Worm (Caenorhabditis elegans) whole organism, L2 larva: Measurements from ENCODE around the gene hlh-8.

Experiments
- C34F6.9 ChIP-seq: fragments of 150-350 bp; optimal IDR thresholded peaks from 2 replicates; lab custom pipeline; 2014; ENCODE audit warnings: missing biosample characterization, missing genetic modification characterization
- F13H6.1 ChIP-seq: sonication (generic microtip); optimal IDR thresholded peaks from 2 replicates; lab custom pipeline; 2016; ENCODE audit warnings: missing genetic modification characterization, missing compliant biosample characterization
- R02D3.7 ChIP-seq: fragments of 150-350 bp; optimal IDR thresholded peaks from 2 replicates; lab custom pipeline; 2014; ENCODE audit warnings: missing biosample characterization, missing genetic modification characterization
- Y55F3AM.14 ChIP-seq: fragments of 200-800 bp; sonication (Bioruptor generic); optimal IDR thresholded peaks from 2 replicates; lab custom pipeline; 2018; ENCODE audit warnings: mild to moderate bottlenecking, missing genetic modification characterization, missing compliant biosample characterization
- ZK546.5 ChIP-seq: sonication (generic microtip); optimal IDR thresholded peaks from 2 replicates; lab custom pipeline; 2017; ENCODE audit warnings: missing biosample characterization, missing genetic modification characterization
- aly-2 ChIP-seq: fragments of 150-350 bp; optimal IDR thresholded peaks from 2 replicates; lab custom pipeline; 2014; ENCODE audit warnings: missing biosample characterization, missing genetic modification characterization
- blmp-1 ChIP-seq: sonication (generic microtip); optimal IDR thresholded peaks from 2 replicates; lab custom pipeline; 2017; ENCODE audit warnings: missing genetic modification characterization, mild to moderate bottlenecking, missing compliant biosample characterization, antibody characterized with exemption, moderate library complexity; ENCODE audit not compliant: insufficient read depth
- ceh-16 ChIP-seq: fragments of 150-350 bp; optimal IDR thresholded peaks from 2 replicates; lab custom pipeline; 2014; ENCODE audit warnings: missing biosample characterization, missing genetic modification characterization
- ceh-82 ChIP-seq: fragments of 150-350 bp; optimal IDR thresholded peaks from 2 replicates; lab custom pipeline; 2014; ENCODE audit warnings: missing biosample characterization, missing genetic modification characterization
- crh-2 ChIP-seq: sonication (generic microtip); optimal IDR thresholded peaks from 2 replicates; lab custom pipeline; 2017; ENCODE audit warnings: missing biosample characterization, missing genetic modification characterization
- dmd-4 ChIP-seq: sonication (generic microtip); optimal IDR thresholded peaks from 2 replicates; lab custom pipeline; 2017; ENCODE audit warnings: missing biosample characterization, missing genetic modification characterization
- egl-27 ChIP-seq: sonication (generic microtip); optimal IDR thresholded peaks from 3 replicates; lab custom pipeline; 2017; ENCODE audit warnings: missing biosample characterization, missing genetic modification reagents, missing genetic modification characterization
- elt-1 ChIP-seq: fragments of 150-350 bp; optimal IDR thresholded peaks from 2 replicates; lab custom pipeline; 2014; ENCODE audit warnings: missing biosample characterization, missing genetic modification characterization
- fos-1 ChIP-seq: fragments of 150-350 bp; optimal IDR thresholded peaks from 2 replicates; lab custom pipeline; 2014; ENCODE audit warnings: missing biosample characterization, missing genetic modification characterization
- gmeb-1 ChIP-seq: fragments of 150-350 bp; optimal IDR thresholded peaks from 2 replicates; lab custom pipeline; 2014; ENCODE audit warnings: missing biosample characterization, missing genetic modification characterization
- lin-11 ChIP-seq: fragments of 150-350 bp; sonication (generic microtip); optimal IDR thresholded peaks from 2 replicates; lab custom pipeline; 2014; ENCODE audit warnings: missing biosample characterization, missing genetic modification characterization, inconsistent platforms, mixed read lengths
- lin-13 ChIP-seq: fragments of 150-350 bp; optimal IDR thresholded peaks from 2 replicates; lab custom pipeline; 2014; ENCODE audit warnings: missing biosample characterization, missing genetic modification reagents, missing genetic modification characterization
- lin-39 ChIP-seq: fragments of 150-350 bp; optimal IDR thresholded peaks from 2 replicates; lab custom pipeline; 2014; ENCODE audit warnings: missing biosample characterization, missing genetic modification reagents, missing genetic modification characterization
- lsy-2 ChIP-seq, 2 experiments: fragments of 150-350 bp in 1 of 2; sonication (generic microtip) in 1 of 2; optimal IDR thresholded peaks; 2 replicates each; lab custom pipeline; 2014 to 2017; ENCODE audit warnings: missing biosample characterization in 2 of 2, missing genetic modification characterization in 2 of 2
- mab-5 ChIP-seq: fragments of 150-350 bp; optimal IDR thresholded peaks from 2 replicates; lab custom pipeline; 2014; ENCODE audit warnings: missing biosample characterization, missing genetic modification characterization
- mbf-1 ChIP-seq: sonication (generic microtip); optimal IDR thresholded peaks from 2 replicates; lab custom pipeline; 2017; ENCODE audit warnings: missing biosample characterization, missing genetic modification characterization
- mdl-1 ChIP-seq, 2 experiments: fragments of 150-350 bp in 1 of 2; sonication (generic microtip) in 1 of 2; optimal IDR thresholded peaks; 2 replicates each; lab custom pipeline; 2017; ENCODE audit warnings: missing biosample characterization in 2 of 2, missing genetic modification characterization in 2 of 2
- nhr-10 ChIP-seq: sonication (generic microtip); optimal IDR thresholded peaks from 2 replicates; lab custom pipeline; 2017; ENCODE audit warnings: missing biosample characterization, missing genetic modification characterization
- nhr-11 ChIP-seq: fragments of 150-350 bp; optimal IDR thresholded peaks from 2 replicates; lab custom pipeline; 2014; ENCODE audit warnings: missing biosample characterization, missing genetic modification characterization
- nhr-12 ChIP-seq: fragments of 150-350 bp; optimal IDR thresholded peaks from 2 replicates; lab custom pipeline; 2014; ENCODE audit warnings: missing biosample characterization, missing genetic modification characterization
- nhr-129 ChIP-seq: fragments of 150-350 bp; optimal IDR thresholded peaks from 2 replicates; lab custom pipeline; 2014; ENCODE audit warnings: missing biosample characterization, missing genetic modification characterization
- nhr-23 ChIP-seq: fragments of 150-350 bp; optimal IDR thresholded peaks from 2 replicates; lab custom pipeline; 2014; ENCODE audit warnings: missing biosample characterization, missing genetic modification reagents, missing genetic modification characterization
- nhr-237 ChIP-seq: fragments of 150-350 bp; optimal IDR thresholded peaks from 2 replicates; lab custom pipeline; 2014; ENCODE audit warnings: missing biosample characterization, missing genetic modification characterization
- nhr-25 ChIP-seq: fragments of 150-350 bp; sonication (generic microtip); optimal IDR thresholded peaks from 3 replicates; lab custom pipeline; 2014; ENCODE audit warnings: missing biosample characterization, missing genetic modification characterization
- nhr-77 ChIP-seq: fragments of 150-350 bp; optimal IDR thresholded peaks from 2 replicates; lab custom pipeline; 2014; ENCODE audit warnings: missing biosample characterization, missing genetic modification characterization
- peb-1 ChIP-seq: fragments of 150-350 bp; optimal IDR thresholded peaks from 2 replicates; lab custom pipeline; 2014; ENCODE audit warnings: missing biosample characterization, missing genetic modification characterization
- sem-4 ChIP-seq: fragments of 150-350 bp; optimal IDR thresholded peaks from 2 replicates; lab custom pipeline; 2014; ENCODE audit warnings: missing biosample characterization, missing genetic modification reagents, missing genetic modification characterization
- skn-1 ChIP-seq: sonication (generic microtip); optimal IDR thresholded peaks from 2 replicates; lab custom pipeline; 2017; ENCODE audit warnings: missing biosample characterization, missing genetic modification characterization
- sma-9 ChIP-seq, 2 experiments: fragments of 150-350 bp in 1 of 2; sonication (generic microtip) in 1 of 2; optimal IDR thresholded peaks; 2 replicates each; lab custom pipeline; 2014 to 2016; ENCODE audit warnings: missing genetic modification characterization in 2 of 2, mild to moderate bottlenecking in 1 of 2, missing biosample characterization in 1 of 2, missing compliant biosample characterization in 1 of 2, missing genetic modification reagents in 1 of 2, moderate library complexity in 1 of 2
- snpc-4 ChIP-seq: fragments of 150-350 bp; optimal IDR thresholded peaks from 2 replicates; lab custom pipeline; 2014; ENCODE audit warnings: missing biosample characterization, missing genetic modification characterization
- unc-39 ChIP-seq: fragments of 150-350 bp; optimal IDR thresholded peaks from 2 replicates; lab custom pipeline; 2014; ENCODE audit warnings: missing biosample characterization, missing genetic modification characterization
- zag-1 ChIP-seq: fragments of 150-350 bp; optimal IDR thresholded peaks from 2 replicates; lab custom pipeline; 2014; ENCODE audit warnings: missing biosample characterization, missing genetic modification characterization
- ztf-4 ChIP-seq: fragments of 150-350 bp; optimal IDR thresholded peaks from 2 replicates; lab custom pipeline; 2014; ENCODE audit warnings: missing biosample characterization, missing genetic modification characterization

hlh-8 gene

DNA sequence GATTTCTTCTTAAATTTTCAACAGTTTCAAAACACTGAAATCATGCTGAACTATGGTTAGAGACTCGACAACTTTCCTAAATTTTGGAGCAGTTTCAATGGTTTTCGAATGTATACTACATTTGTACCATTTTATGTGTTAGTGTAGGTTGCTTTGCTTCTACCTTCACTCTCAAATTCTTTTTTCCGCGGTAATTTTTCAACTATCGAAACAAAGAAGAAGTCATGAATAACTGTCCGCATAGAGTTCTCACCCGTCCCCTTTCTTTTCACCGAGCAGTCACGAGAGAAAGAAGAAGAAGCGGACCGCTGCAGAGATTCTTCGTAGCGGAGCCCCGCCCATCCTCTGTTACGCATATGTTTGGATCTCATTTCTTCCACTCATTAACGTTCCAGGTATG, at the start of gene hlh-8:
hlh-8 (plus strand) TSS at position 301 of the 400 bp plus-strand sequence.
- TF ChIP-seq mab-5 (tag; lab: Kevin White, UChicago): no peak
- TF ChIP-seq sem-4 (tag; lab: Kevin White, UChicago): no peak
- no peak for TF ChIP-seq ceh-16 (tag; lab: Kevin White, UChicago)
- TF ChIP-seq zag-1 (tag; lab: Kevin White, UChicago): no peak
- no peak for TF ChIP-seq Y55F3AM.14 (GFP tag; lab: Kevin White, UChicago)
- TF ChIP-seq lin-13 (GFP tag; lab: Kevin White, UChicago): no peak
- TF ChIP-seq elt-1 (tag; lab: Kevin White, UChicago): no peak
- no peak for TF ChIP-seq nhr-23
- TF ChIP-seq, all 48 proteins: peak for 0

DNA sequence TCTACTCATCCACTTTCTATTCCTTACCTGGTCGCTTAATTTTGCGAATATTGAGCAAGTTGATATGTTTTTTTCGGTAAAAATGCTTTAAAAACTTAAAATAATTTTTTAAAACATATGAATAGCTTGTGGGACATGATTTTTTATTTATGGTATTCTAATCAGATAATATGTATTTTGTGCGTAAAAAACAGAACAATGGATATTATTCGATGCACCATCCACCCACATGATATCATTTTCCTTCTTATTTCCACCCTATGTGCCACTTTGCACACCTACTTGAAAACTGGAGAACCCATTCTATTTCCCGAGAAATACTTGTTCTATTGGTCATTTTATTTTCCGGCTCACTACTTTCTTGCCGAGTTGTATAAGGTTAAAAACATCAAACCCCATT, 49.0 kb upstream of the hlh-8 start, which contains the start of gene C18A11.2:
C18A11.2 (plus strand) TSS at position 301 of the 400 bp plus-strand sequence.
- TF ChIP-seq lin-13 (GFP tag; lab: Kevin White, UChicago): no peak
- no peak for TF ChIP-seq sma-9 (GFP tag; optimal IDR thresholded peaks at IDR 0.05; lab: Kevin White, UChicago)
- no peak for TF ChIP-seq sma-9 (tag; optimal IDR thresholded peaks at IDR 0.05; lab: Kevin White, UChicago)
- TF ChIP-seq zag-1 (tag; lab: Kevin White, UChicago): no peak
- no peak for TF ChIP-seq gmeb-1 (tag; lab: Kevin White, UChicago)

DNA sequence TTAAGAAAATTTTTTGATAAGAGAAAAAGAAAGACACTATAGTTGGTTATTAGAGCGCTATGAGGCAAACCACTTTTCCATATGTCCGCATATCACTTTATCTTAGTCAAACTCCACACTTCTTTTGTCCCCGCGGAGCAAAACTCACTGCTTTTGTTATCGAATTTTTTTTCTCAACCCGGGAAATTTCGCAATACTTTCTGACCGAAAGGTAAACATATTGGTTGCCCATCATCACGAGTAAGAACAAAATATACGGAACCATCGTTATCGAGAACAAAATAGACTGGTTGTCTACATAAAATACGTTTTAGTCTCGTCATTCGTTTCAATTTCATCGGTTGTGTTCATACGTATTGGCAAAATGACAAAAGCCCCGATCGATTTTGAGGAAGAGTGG, 47.0 kb upstream of the hlh-8 start, which contains the start of gene C18A11.1:
C18A11.1 (plus strand) TSS at position 36 of the 400 bp plus-strand sequence.
- TF ChIP-seq crh-2 (tag; lab: Kevin White, UChicago) (peak; percentile 40), C34F6.9 (no peak), ceh-82 (tag; lab: Kevin White, UChicago) (no peak), gmeb-1 (tag; lab: Kevin White, UChicago) (peak; percentile 49), fos-1 (tag; lab: Kevin White, UChicago) (peak; percentile 29), F13H6.1 (tag; lab: Kevin White, UChicago) (peak; percentile 40), nhr-129 (peak; percentile 35)
- TF ChIP-seq, all 48 proteins: peak for 5

DNA sequence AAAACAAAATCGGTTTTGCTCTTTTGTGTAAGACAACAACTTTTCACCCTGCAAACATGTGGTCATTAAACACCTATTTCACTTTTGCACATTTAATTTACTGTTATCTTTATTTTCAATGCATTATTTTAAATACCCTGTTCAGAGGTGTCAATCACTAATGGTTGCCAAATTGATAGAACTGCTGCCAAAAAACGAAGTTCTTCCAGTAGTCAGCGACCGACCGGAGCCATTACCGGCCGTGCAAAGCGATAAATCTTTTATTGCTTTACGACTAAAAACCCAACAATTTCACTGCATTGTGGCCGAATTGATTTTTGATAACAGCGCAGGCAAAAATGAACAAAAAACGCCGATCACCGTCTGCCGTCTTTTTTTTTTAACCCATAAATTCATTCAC, 41.7 kb upstream of the hlh-8 start:
- TF ChIP-seq ztf-4 (tag; lab: Kevin White, UChicago) (no peak), Y55F3AM.14 (GFP tag; lab: Kevin White, UChicago) (no peak), mdl-1 (tag; optimal IDR thresholded peaks at IDR 0.05; lab: Kevin White, UChicago) (no peak), sma-9 (GFP tag; optimal IDR thresholded peaks at IDR 0.05; lab: Kevin White, UChicago) (no peak), sma-9 (tag; optimal IDR thresholded peaks at IDR 0.05; lab: Kevin White, UChicago) (no peak), nhr-25 (tag; lab: Kevin White, UChicago) (no peak), nhr-129 (no peak), blmp-1 (tag; lab: Kevin White, UChicago) (no peak), aly-2 (tag; lab: Kevin White, UChicago) (no peak), lin-39 (no peak), ceh-16 (tag; lab: Kevin White, UChicago) (no peak), unc-39 (tag; lab: Kevin White, UChicago) (no peak), sem-4 (tag; lab: Kevin White, UChicago) (no peak), dmd-4 (tag; lab: Kevin White, UChicago) (no peak), egl-27 (tag; lab: Kevin White, UChicago) (no peak), nhr-11 (tag; lab: Kevin White, UChicago) (no peak), mbf-1 (tag; lab: Kevin White, UChicago) (no peak), snpc-4 (tag; lab: Kevin White, UChicago) (no peak), lsy-2 (tag; optimal IDR thresholded peaks at IDR 0.05; lab: Kevin White, UChicago) (no peak), nhr-12 (tag; lab: Kevin White, UChicago) (no peak)
- TF ChIP-seq, all 48 proteins: peak for 0

DNA sequence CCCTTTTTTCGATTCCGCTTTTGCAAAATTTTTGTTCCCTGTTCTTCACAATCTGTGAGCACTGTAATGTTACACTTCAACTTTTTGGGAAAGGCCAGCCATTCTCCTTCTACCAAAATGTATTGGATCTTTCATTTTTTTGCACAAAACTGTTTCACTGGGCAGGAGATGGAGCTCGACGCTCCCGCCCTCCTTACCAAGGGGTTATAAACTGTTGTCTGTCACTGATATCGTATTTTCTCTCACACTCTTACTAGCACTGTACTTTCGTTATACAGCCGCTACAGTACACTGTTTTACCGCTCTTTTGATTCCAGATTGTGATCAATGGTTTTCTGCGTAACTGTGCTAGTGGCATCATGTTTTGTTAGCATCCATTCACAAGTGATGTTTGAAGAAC, 38.5 kb upstream of the hlh-8 start, which contains the start of gene C46F2.1:
C46F2.1 (plus strand) TSS at position 301 of the 400 bp plus-strand sequence.
- TF ChIP-seq gmeb-1 (tag; lab: Kevin White, UChicago): no peak
- TF ChIP-seq nhr-77 (tag; lab: Kevin White, UChicago): no peak
- no peak for TF ChIP-seq nhr-10 (tag; lab: Kevin White, UChicago)
- no peak for TF ChIP-seq ZK546.5 (tag; lab: Kevin White, UChicago)
- TF ChIP-seq lin-11: no peak
- TF ChIP-seq peb-1 (tag; lab: Kevin White, UChicago): no peak
- no peak for TF ChIP-seq R02D3.7 (tag; lab: Kevin White, UChicago)
- no peak for TF ChIP-seq lin-39
- TF ChIP-seq lin-13 (GFP tag; lab: Kevin White, UChicago): no peak
- TF ChIP-seq skn-1: no peak
- no peak for TF ChIP-seq nhr-237 (tag; lab: Kevin White, UChicago)
- TF ChIP-seq mdl-1 (tag; optimal IDR thresholded peaks at IDR 0.05; lab: Kevin White, UChicago): no peak
- TF ChIP-seq mab-5 (tag; lab: Kevin White, UChicago): no peak
